Fruit fly (Drosophila melanogaster) whole organism, adult: Measurements from ENCODE around the gene CG32544.

Experiments
- CG11617 ChIP-seq: fragments of 200-800 bp; sonication (Bioruptor generic); optimal IDR thresholded peaks from 2 replicates; lab custom pipeline; 2017; ENCODE audit warnings: mild to moderate bottlenecking, missing biosample characterization, missing genetic modification reagents, missing genetic modification characterization
- CG1620 ChIP-seq: fragments of 200-800 bp; sonication (Bioruptor generic); optimal IDR thresholded peaks from 2 replicates; lab custom pipeline; 2016; ENCODE audit warnings: missing biosample characterization, missing genetic modification characterization
- CG7101 ChIP-seq: fragments of 200-800 bp; sonication (Bioruptor generic); optimal IDR thresholded peaks from 2 replicates; lab custom pipeline; 2018; ENCODE audit warnings: missing biosample characterization, mild to moderate bottlenecking, missing genetic modification characterization, moderate library complexity
- Clk ChIP-seq: fragments of 200-800 bp; sonication (Bioruptor generic); optimal IDR thresholded peaks from 2 replicates; lab custom pipeline; 2017; ENCODE audit warnings: missing biosample characterization, missing genetic modification characterization
- Hr96 ChIP-seq: fragments of 200-800 bp; sonication (Bioruptor generic); optimal IDR thresholded peaks from 2 replicates; lab custom pipeline; 2016; ENCODE audit warnings: missing biosample characterization, missing genetic modification characterization
- Mnt ChIP-seq: fragments of 200-800 bp; sonication (Bioruptor generic); optimal IDR thresholded peaks from 2 replicates; lab custom pipeline; 2016; ENCODE audit warnings: missing biosample characterization, mild to moderate bottlenecking, missing genetic modification characterization
- bab1 ChIP-seq: fragments of 200-800 bp; sonication (Bioruptor generic); optimal IDR thresholded peaks from 3 replicates; lab custom pipeline; 2019; ENCODE audit warnings: missing biosample characterization, mild to moderate bottlenecking, missing genetic modification characterization, moderate library complexity
- cic ChIP-seq: fragments of 200-800 bp; sonication (Bioruptor generic); optimal IDR thresholded peaks from 2 replicates; lab custom pipeline; 2017; ENCODE audit warnings: missing biosample characterization, mild to moderate bottlenecking, missing genetic modification characterization, moderate library complexity
- cnc ChIP-seq, 2 experiments: fragments of >200 bp; optimal IDR thresholded peaks; 2 replicates each; lab custom pipeline; 2017
- kay ChIP-seq: fragments of 200-800 bp; sonication (Bioruptor generic); peaks from one replicate; lab custom pipeline; 2016; ENCODE audit warnings: missing biosample characterization, missing genetic modification characterization, borderline replicate concordance
- ovo ChIP-seq: fragments of 200-800 bp; sonication (Bioruptor generic); optimal IDR thresholded peaks from 2 replicates; lab custom pipeline; 2016; ENCODE audit warnings: missing biosample characterization, missing genetic modification characterization

DNA sequence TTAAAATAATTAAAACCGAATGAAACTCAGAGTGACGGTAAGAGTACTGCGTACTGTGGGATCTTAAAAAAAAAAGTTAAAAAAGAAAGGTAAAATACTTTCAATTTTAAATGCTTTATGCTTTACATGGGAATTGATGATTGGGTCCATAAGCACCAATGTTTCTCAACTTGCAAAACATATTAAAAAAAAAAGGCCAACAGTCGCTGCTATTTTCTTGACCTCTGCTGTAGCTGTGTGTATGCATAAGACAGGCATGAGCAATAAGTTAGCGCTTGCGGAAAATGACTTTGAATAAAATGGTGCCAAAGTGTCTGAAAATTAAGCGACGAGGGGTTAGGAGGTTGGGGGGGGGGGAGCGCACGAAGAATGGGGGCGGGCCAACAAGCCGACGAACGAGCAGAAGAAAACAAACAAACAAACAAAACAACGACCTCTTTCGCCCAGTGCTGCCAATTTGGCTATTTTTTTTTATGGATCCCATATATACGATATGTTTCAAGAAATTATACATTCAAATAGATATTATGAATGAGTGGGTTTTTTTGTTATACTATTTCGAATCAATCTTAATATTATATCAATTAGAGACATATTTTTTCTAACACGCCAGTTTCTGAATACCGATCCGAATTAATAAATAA is 9.5 kb downstream of the CG32544 start:
- TF ChIP-seq CG11617 (GFP tag; lab: Kevin White, UChicago), result no peak
- TF ChIP-seq Clk (GFP tag; lab: Kevin White, UChicago), result no peak
- TF ChIP-seq cic (GFP tag; lab: Kevin White, UChicago), result no peak
- TF ChIP-seq ovo (GFP tag; lab: Kevin White, UChicago), result no peak
- no peak for TF ChIP-seq CG1620 (GFP tag; lab: Kevin White, UChicago)
- no peak for TF ChIP-seq kay (GFP tag; lab: Kevin White, UChicago)
- TF ChIP-seq Hr96 (GFP tag; lab: Kevin White, UChicago), result no peak
- no peak for TF ChIP-seq CG7101 (tag; lab: Kevin White, UChicago)
- no peak for TF ChIP-seq cnc (optimal IDR thresholded peaks at IDR 0.05; lab: Kevin White, UChicago)
- no peak for TF ChIP-seq Mnt (GFP tag; lab: Kevin White, UChicago)
- TF ChIP-seq bab1, result peak; percentile 31
